Worm (Caenorhabditis elegans): ENCODE measurements around the gene T01D1.3.

Gene T01D1.3

ce11 chrII:155904-156303 is 19.9 kb downstream of the T01D1.3 start, which contains the start of gene mrpl-28 (continued):
- TF ChIP-seq sma-9 (GFP tag; optimal IDR thresholded peaks at IDR 0.05) (peak; percentile 95), sma-9 (tag; optimal IDR thresholded peaks at IDR 0.05) (no peak), alr-1 (tag; optimal IDR thresholded peaks at IDR 0.05) (no peak)

DNA sequence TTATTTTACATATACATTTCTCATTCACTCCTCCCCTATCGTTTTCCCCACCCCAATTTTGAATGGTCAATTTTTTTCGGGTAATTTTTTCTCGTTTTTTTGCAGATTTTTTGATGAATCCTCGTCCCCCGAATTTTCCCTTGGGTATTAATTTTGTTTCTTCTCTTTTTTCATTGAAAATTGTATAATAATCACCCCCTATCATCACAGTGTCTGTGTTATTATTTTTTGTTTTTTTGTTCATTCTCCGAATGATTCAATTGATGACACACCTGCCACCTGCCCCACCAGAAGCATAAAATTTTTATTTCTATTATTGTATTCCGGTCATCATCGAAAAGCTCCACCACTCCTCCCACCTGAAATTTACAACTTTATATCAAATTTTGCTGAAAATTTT is 23.5 kb downstream of the T01D1.3 start, which contains the start of gene T25D3.3:
Gene T25D3.3 (plus strand): TSS at position 301 of the 400 bp plus-strand sequence.
- TF ChIP-seq crh-2 (tag; optimal IDR thresholded peaks at IDR 0.05) (no peak), elt-3 (tag; optimal IDR thresholded peaks at IDR 0.05) (no peak), mbf-1 (tag; optimal IDR thresholded peaks at IDR 0.05) (no peak), nhr-6 (tag; optimal IDR thresholded peaks at IDR 0.05) (no peak), fos-1 (tag; optimal IDR thresholded peaks at IDR 0.05) (no peak), nhr-10 (tag; optimal IDR thresholded peaks at IDR 0.05) (no peak)

- TF ChIP-seq lin-39 (tag; optimal IDR thresholded peaks at IDR 0.05): no peak
- TF ChIP-seq ceh-16 (tag; optimal IDR thresholded peaks at IDR 0.05): no peak
- TF ChIP-seq peb-1 (tag; optimal IDR thresholded peaks at IDR 0.05): no peak
- TF ChIP-seq ama-1 (optimal IDR thresholded peaks at IDR 0.05): no peak
- no peak for TF ChIP-seq ztf-4 (tag; optimal IDR thresholded peaks at IDR 0.05)
- no peak for TF ChIP-seq sma-3 (GFP tag; optimal IDR thresholded peaks at IDR 0.05)
- no peak for TF ChIP-seq blmp-1 (tag; optimal IDR thresholded peaks at IDR 0.05; ENCODE audit: insufficient read depth)
- TF ChIP-seq zag-1 (tag; optimal IDR thresholded peaks at IDR 0.05): no peak
- TF ChIP-seq skn-1 (tag; optimal IDR thresholded peaks at IDR 0.05): no peak
- TF ChIP-seq ZK546.5 (tag; optimal IDR thresholded peaks at IDR 0.05): no peak
- TF ChIP-seq ztf-1 (GFP tag; conservative IDR thresholded peaks at IDR 0.05): no peak
- TF ChIP-seq nhr-25 (tag; optimal IDR thresholded peaks at IDR 0.05): no peak
- TF ChIP-seq unc-55 (GFP tag; optimal IDR thresholded peaks at IDR 0.05): no peak
- no peak for TF ChIP-seq fos-1 (tag; optimal IDR thresholded peaks at IDR 0.05)
- TF ChIP-seq aly-2 (tag; optimal IDR thresholded peaks at IDR 0.05): no peak
Observed at ce11 chrII:151495-151894, 24.3 kb downstream of the T01D1.3 start.

DNA sequence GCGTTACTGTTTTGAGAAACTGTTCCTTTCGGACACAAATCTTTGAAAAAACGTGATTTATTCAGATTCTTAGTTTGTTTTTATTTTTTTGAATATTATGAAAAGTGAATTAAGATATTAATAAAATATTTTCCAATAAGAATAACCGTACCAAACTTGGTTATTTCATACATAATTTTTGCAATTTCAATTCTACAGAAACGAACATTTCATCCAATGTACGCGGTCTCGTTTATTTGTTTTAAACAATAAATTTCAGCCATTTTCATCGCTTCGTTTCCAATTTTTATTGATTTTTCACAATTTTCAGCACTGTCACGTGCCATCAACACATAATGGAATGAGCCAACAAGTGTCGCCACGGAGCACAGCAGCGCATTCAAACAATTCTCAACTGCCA is 28.8 kb downstream of the T01D1.3 start, which contains the start of gene T25D3.4:
Gene T25D3.4 (plus strand): TSS at position 301 of the 400 bp plus-strand sequence.
- TF ChIP-seq unc-55 (GFP tag; optimal IDR thresholded peaks at IDR 0.05): peak; percentile 14
- TF ChIP-seq sma-3 (GFP tag; optimal IDR thresholded peaks at IDR 0.05): no peak
- TF ChIP-seq crh-2 (tag; optimal IDR thresholded peaks at IDR 0.05): no peak
- TF ChIP-seq mbf-1 (tag; optimal IDR thresholded peaks at IDR 0.05): no peak
- TF ChIP-seq mab-5 (tag; optimal IDR thresholded peaks at IDR 0.05): no peak
- no peak for TF ChIP-seq lin-11 (tag; optimal IDR thresholded peaks at IDR 0.05)
- no peak for TF ChIP-seq nhr-11 (tag; optimal IDR thresholded peaks at IDR 0.05)

ce11 chrII:135166-135565 is 40.6 kb downstream of the T01D1.3 start, which contains the start of gene K10B4.1:
Gene K10B4.1 (plus strand): TSS chrII:135466.
- TF ChIP-seq lin-13 (GFP tag; optimal IDR thresholded peaks at IDR 0.05) (no peak), elt-1 (tag; optimal IDR thresholded peaks at IDR 0.05) (no peak), ZK546.5 (tag; optimal IDR thresholded peaks at IDR 0.05) (no peak), crh-2 (tag; optimal IDR thresholded peaks at IDR 0.05) (no peak), ztf-4 (tag; optimal IDR thresholded peaks at IDR 0.05) (no peak), gmeb-1 (tag; optimal IDR thresholded peaks at IDR 0.05) (no peak), nhr-129 (tag; optimal IDR thresholded peaks at IDR 0.05) (no peak)

- TF ChIP-seq aly-2 (tag; optimal IDR thresholded peaks at IDR 0.05) (no peak), lin-11 (tag; optimal IDR thresholded peaks at IDR 0.05) (no peak), crh-2 (tag; optimal IDR thresholded peaks at IDR 0.05) (no peak), nhr-12 (tag; optimal IDR thresholded peaks at IDR 0.05) (no peak), lsy-2 (tag; optimal IDR thresholded peaks at IDR 0.05) (no peak), ztf-11 (tag; optimal IDR thresholded peaks at IDR 0.05) (no peak), alr-1 (tag; optimal IDR thresholded peaks at IDR 0.05) (no peak), ztf-4 (tag; optimal IDR thresholded peaks at IDR 0.05) (no peak), lin-39 (tag; optimal IDR thresholded peaks at IDR 0.05) (no peak), ceh-82 (tag; optimal IDR thresholded peaks at IDR 0.05) (no peak), nhr-77 (tag; optimal IDR thresholded peaks at IDR 0.05) (no peak), unc-55 (GFP tag; optimal IDR thresholded peaks at IDR 0.05) (no peak), nhr-129 (tag; optimal IDR thresholded peaks at IDR 0.05) (no peak), zag-1 (tag; optimal IDR thresholded peaks at IDR 0.05) (no peak), nhr-11 (tag; optimal IDR thresholded peaks at IDR 0.05) (no peak), egl-27 (tag; optimal IDR thresholded peaks at IDR 0.05) (no peak)
Observed at ce11 chrII:133548-134275, 42.1 kb downstream of the T01D1.3 start, which contains the start of gene cwn-1. Gene cwn-1 (minus strand): TSS chrII:133598.

Data from whole organism, L2 larva.